Fruit fly (Drosophila melanogaster): Measurements from ENCODE around the gene CG4440.

dm6 chr2L:16352585-16353580, 23.2 kb downstream of the CG4440 start, which contains the start of the genes Hyls1, chif and CG4455:
- no peak for TF ChIP-seq CG5204 (GFP tag; optimal IDR thresholded peaks at IDR 0.05)
- peak; percentile 61 for TF ChIP-seq toe (GFP tag; optimal IDR thresholded peaks at IDR 0.05)
- no peak for TF ChIP-seq cnc (optimal IDR thresholded peaks at IDR 0.05)
- TF ChIP-seq Hr96 (GFP tag; optimal IDR thresholded peaks at IDR 0.05), result no peak
- TF ChIP-seq CG11617 (GFP tag; optimal IDR thresholded peaks at IDR 0.05), result peak; percentile 40
- no peak for TF ChIP-seq Clk (GFP tag; optimal IDR thresholded peaks at IDR 0.05)
- peak; percentile 7 for TF ChIP-seq tj (GFP tag; optimal IDR thresholded peaks at IDR 0.05)
- no peak for TF ChIP-seq cic (GFP tag; optimal IDR thresholded peaks at IDR 0.05)
- peak; percentile 91 for TF ChIP-seq kay (GFP tag; ENCODE audit: borderline replicate concordance)
- TF ChIP-seq CG33017 (tag; optimal IDR thresholded peaks at IDR 0.05), result no peak
- peak; percentile 1 for TF ChIP-seq pad (GFP tag; optimal IDR thresholded peaks at IDR 0.05)
- TF ChIP-seq CG7101 (tag; optimal IDR thresholded peaks at IDR 0.05), result peak; percentile 20
- no peak for TF ChIP-seq CG7045 (GFP tag; optimal IDR thresholded peaks at IDR 0.05)
- no peak for TF ChIP-seq CG14711 (tag; optimal IDR thresholded peaks at IDR 0.05)

Data from whole organism, adult.